Worm (Caenorhabditis elegans): ENCODE measurements around the gene lgc-43.

Gene lgc-43

ce11 chrIV:10546589-10547136 is 31.8 kb upstream of the lgc-43 start, which contains the start of gene zim-1:
TSS of gene zim-1 (plus strand) at chrIV:10547086.
- TF ChIP-seq ztf-7 (tag; optimal IDR thresholded peaks at IDR 0.05) = no peak

DNA sequence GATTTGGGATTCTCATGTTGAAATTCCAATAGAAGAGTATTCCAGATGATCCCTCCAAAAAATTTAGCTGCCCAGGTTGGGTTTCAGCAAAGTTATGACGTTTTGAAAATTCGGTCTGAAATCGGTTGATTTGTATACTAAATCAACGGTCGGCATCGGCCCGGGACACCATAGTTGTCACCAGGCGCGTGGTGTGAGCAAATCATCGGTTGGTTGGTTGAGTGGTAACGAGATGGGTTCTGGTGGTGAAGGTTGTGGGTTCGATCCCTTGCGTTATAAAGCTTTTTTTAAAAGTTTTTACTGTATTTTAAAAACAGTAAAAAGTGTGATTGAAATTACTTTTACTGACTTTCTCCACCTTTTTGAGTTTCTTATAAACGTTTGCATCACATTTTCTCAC is 29.9 kb upstream of the lgc-43 start:
- TF ChIP-seq vab-7 (GFP tag; IDR thresholded peaks at IDR 0.05) (peak; percentile 66), arid-1 (GFP tag; conservative IDR thresholded peaks at IDR 0.05) (0 out of 2 replicates have a peak, but pooled peaks have one; percentile 30), lim-7 (GFP tag; IDR thresholded peaks at IDR 0.05) (peak; percentile 70; the same call in 1 of the 2 replicates), Y48G9A.11 (GFP tag; IDR thresholded peaks at IDR 0.05) (peak; percentile 62; the same call in 1 of the 2 replicates), dmd-8 (GFP tag; IDR thresholded peaks at IDR 0.05) (0 out of 2 replicates have a peak, but pooled peaks have one; percentile 52)

- TF ChIP-seq Y48G9A.11 (GFP tag; IDR thresholded peaks at IDR 0.05) = peak; percentile 97
Observed at ce11 chrIV:10552993-10553392, 25.5 kb upstream of the lgc-43 start.

DNA sequence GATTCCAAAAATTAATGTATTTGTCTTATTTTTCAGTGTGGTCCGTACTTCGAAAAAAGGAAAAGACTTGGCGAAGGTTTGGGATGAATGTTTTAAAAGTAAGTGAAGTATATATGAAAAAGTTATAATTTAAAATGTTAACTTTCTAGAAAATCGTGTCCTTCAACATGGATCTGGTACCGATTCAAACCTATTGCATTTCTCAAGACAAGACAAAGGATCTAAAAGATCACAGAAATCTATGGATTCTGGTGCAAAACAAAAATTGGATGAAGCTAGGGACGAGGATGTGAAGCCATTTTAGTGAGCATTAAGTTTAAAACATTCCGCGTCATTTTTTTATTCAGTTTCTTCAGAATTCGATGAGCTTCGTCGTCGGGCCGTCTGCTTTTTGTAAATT is 23.5 kb upstream of the lgc-43 start, which contains the start of gene zim-2:
TSS of gene zim-2 (plus strand) at position 301 of the 400 bp plus-strand sequence.
- TF ChIP-seq unc-62 (GFP tag; optimal IDR thresholded peaks at IDR 0.05 in 1 of 2) = peak in 1 of 2 experiments; percentile 43
- no peak for TF ChIP-seq unc-62 (tag; optimal IDR thresholded peaks at IDR 0.05)
- TF ChIP-seq nhr-76 (tag; optimal IDR thresholded peaks at IDR 0.05) = no peak

DNA sequence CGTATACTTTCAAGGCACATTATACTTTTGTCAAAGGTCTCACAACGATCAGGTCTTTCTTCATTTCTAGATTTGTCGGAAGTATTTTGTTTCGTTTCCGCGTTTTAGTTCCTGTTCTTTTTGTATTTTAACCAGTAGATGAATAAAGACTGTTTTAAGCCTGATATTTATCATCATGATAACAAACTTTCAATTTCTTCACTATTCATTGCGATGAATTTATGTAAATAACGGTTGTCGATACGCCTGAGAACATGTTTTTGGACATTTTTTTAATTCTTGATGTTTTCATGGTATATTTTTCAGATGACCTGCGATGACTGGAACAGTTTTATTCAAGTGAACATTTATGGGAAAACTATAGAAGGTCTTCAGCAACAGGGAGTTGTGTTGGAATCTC is 20.1 kb upstream of the lgc-43 start, which contains the start of gene zim-3:
TSS of gene zim-3 (plus strand) at position 301 of the 400 bp plus-strand sequence.
- TF ChIP-seq T26A8.4 (GFP tag; IDR thresholded peaks at IDR 0.05) = no peak
- no peak for TF ChIP-seq ctbp-1 (GFP tag; IDR thresholded peaks at IDR 0.05)
- TF ChIP-seq mxl-2 (GFP tag; conservative IDR thresholded peaks at IDR 0.05) = no peak
- no peak for TF ChIP-seq mdl-1 (tag; optimal IDR thresholded peaks at IDR 0.05)
- no peak for TF ChIP-seq saeg-2 (GFP tag; IDR thresholded peaks at IDR 0.05)
- TF ChIP-seq fos-1 (tag; optimal IDR thresholded peaks at IDR 0.05) = no peak
- no peak for TF ChIP-seq lin-29 (GFP tag; IDR thresholded peaks at IDR 0.05)
- TF ChIP-seq nhr-25 (tag; optimal IDR thresholded peaks at IDR 0.05; ENCODE audit: borderline replicate concordance, insufficient read depth) = no peak
- no peak for TF ChIP-seq mes-2 (tag; optimal IDR thresholded peaks at IDR 0.05; ENCODE audit: poor library complexity, severe bottlenecking)
- no peak for TF ChIP-seq zfp-2 (tag; optimal IDR thresholded peaks at IDR 0.05)
- no peak for TF ChIP-seq hlh-30 (tag; optimal IDR thresholded peaks at IDR 0.05; ENCODE audit: insufficient read depth)
- no peak for TF ChIP-seq F37D6.2 (tag; optimal IDR thresholded peaks at IDR 0.05)
- no peak for TF ChIP-seq ces-1 (GFP tag; optimal IDR thresholded peaks at IDR 0.05)
- TF ChIP-seq spr-1 (tag; optimal IDR thresholded peaks at IDR 0.05) = no peak

DNA sequence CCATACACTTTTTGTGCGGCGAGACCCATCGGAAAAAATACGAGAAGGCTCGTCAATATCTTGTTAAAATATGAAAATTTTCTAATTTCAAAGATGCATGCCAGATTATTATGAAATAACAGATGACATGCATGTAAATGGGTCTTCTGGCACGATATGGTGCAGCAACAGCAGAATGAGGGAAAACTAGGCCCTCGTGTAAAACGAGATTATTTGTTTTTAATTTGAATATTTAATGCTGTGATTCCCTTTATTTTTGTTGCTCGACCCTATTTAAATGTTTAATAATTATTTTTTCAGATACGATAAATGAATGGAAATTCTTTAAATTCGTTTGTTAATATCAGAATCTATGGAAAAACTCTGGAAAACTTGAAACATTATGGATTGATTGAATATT is 16.9 kb upstream of the lgc-43 start, which contains the start of gene him-8:
TSS of gene him-8 (plus strand) at position 301 of the 400 bp plus-strand sequence.
- TF ChIP-seq saeg-2 (GFP tag; IDR thresholded peaks at IDR 0.05) = no peak
- no peak for TF ChIP-seq F44E2.7 (GFP tag; IDR thresholded peaks at IDR 0.05)
- no peak for TF ChIP-seq vab-7 (GFP tag; IDR thresholded peaks at IDR 0.05)
- TF ChIP-seq Y75B8A.6 (GFP tag; IDR thresholded peaks at IDR 0.05) = no peak
- no peak for TF ChIP-seq mxl-3 (GFP tag; optimal IDR thresholded peaks at IDR 0.05)
- no peak for TF ChIP-seq mes-2 (tag; optimal IDR thresholded peaks at IDR 0.05; ENCODE audit: poor library complexity, severe bottlenecking)
- no peak for TF ChIP-seq skn-1 (tag; optimal IDR thresholded peaks at IDR 0.05)

ce11 chrIV:10564613-10565012 is 13.9 kb upstream of the lgc-43 start:
- TF ChIP-seq aha-1 (tag) = peak; percentile 97
- TF ChIP-seq dmd-9 (GFP tag; IDR thresholded peaks at IDR 0.05) = no peak

All from whole organism, L4 larva.